Fruit fly (Drosophila melanogaster) whole organism, prepupa: ENCODE measurements around the gene bel.

ENCODE experiments used
- Blimp-1 ChIP-seq: fragments of 200-800 bp; sonication (Bioruptor generic); optimal IDR thresholded peaks from 3 replicates; lab custom pipeline; 2017; ENCODE audit warnings: missing biosample characterization, missing genetic modification characterization, mild to moderate bottlenecking, moderate library complexity, missing genetic modification reagents
- CG10669 ChIP-seq: fragments of 200-800 bp; sonication (Bioruptor generic); optimal IDR thresholded peaks from 3 replicates; lab custom pipeline; 2018; ENCODE audit warnings: missing biosample characterization, mild to moderate bottlenecking, missing genetic modification characterization, moderate library complexity
- CG3032 ChIP-seq: fragments of 200-800 bp; optimal IDR thresholded peaks from 2 replicates; lab custom pipeline; 2019; ENCODE audit warnings: missing biosample characterization, mild to moderate bottlenecking, missing genetic modification characterization, moderate library complexity
- CG4318 ChIP-seq: fragments of 200-800 bp; sonication (Bioruptor generic); optimal IDR thresholded peaks from 3 replicates; lab custom pipeline; 2017; ENCODE audit warnings: missing biosample characterization, mild to moderate bottlenecking, missing genetic modification characterization
- CG6163 ChIP-seq: fragments of 200-800 bp; sonication (Bioruptor generic); IDR thresholded peaks from 3 replicates; pipeline ENCODE4 v1.3.6; 2022; ENCODE audit warnings: missing biosample characterization, missing genetic modification characterization
- CG6808 ChIP-seq: fragments of 200-800 bp; sonication (Bioruptor generic); optimal IDR thresholded peaks from 3 replicates; lab custom pipeline; 2017; ENCODE audit warnings: missing biosample characterization, missing genetic modification characterization, mild to moderate bottlenecking, moderate library complexity, missing genetic modification reagents
- CG8632 ChIP-seq: fragments of 200-800 bp; sonication (Bioruptor generic); optimal IDR thresholded peaks from 3 replicates; lab custom pipeline; 2016; ENCODE audit warnings: missing biosample characterization, missing genetic modification characterization
- Ets96B ChIP-seq: fragments of 200-800 bp; optimal IDR thresholded peaks from 2 replicates; lab custom pipeline; 2019; ENCODE audit warnings: missing biosample characterization, mild to moderate bottlenecking, missing genetic modification characterization, moderate library complexity
- Met ChIP-seq: fragments of 200-800 bp; sonication (Bioruptor generic); optimal IDR thresholded peaks from 3 replicates; lab custom pipeline; 2016; ENCODE audit warnings: missing biosample characterization, missing genetic modification characterization
- Sox14 ChIP-seq: fragments of 200-800 bp; sonication (Bioruptor generic); optimal IDR thresholded peaks from 3 replicates; lab custom pipeline; 2016; ENCODE audit warnings: missing biosample characterization, missing genetic modification characterization
- fkh ChIP-seq: fragments of 200-800 bp; sonication (Bioruptor generic); optimal IDR thresholded peaks from 3 replicates; lab custom pipeline; 2017; ENCODE audit warnings: missing biosample characterization, mild to moderate bottlenecking, missing genetic modification characterization, moderate library complexity

- TF ChIP-seq CG6808 (peak; percentile 97), CG10669 (GFP tag; lab: Kevin White, UChicago) (peak; percentile 99), CG6163 (GFP tag; lab: Robert Waterston, UW) (peak; percentile 99), CG4318 (GFP tag; lab: Kevin White, UChicago) (peak; percentile 98), fkh (peak; percentile 93), Ets96B (tag; lab: Kevin White, UChicago) (peak; percentile 98), Met (GFP tag; lab: Kevin White, UChicago) (peak; percentile 99), CG3032 (tag; lab: Kevin White, UChicago) (peak; percentile 99), CG8632 (GFP tag; lab: Kevin White, UChicago) (peak; percentile 98), Sox14 (GFP tag; lab: Kevin White, UChicago) (peak; percentile 99), Blimp-1 (GFP tag; lab: Kevin White, UChicago) (peak; percentile 93)
Measured at dm6 chr3R:8650741-8651140, 9.8 kb downstream of the bel start, which contains the start of the genes Mkk4 and SLIRP2.
